Fruit fly (Drosophila melanogaster) whole organism, embryonic: ENCODE results near the gene Pax.

Experiments
- Atf3 ChIP-seq: fragments of 200-800 bp; sonication (Bioruptor generic); optimal IDR thresholded peaks from 3 replicates; lab custom pipeline; 2016; ENCODE audit warnings: missing biosample characterization, missing genetic modification characterization
- B-H1 ChIP-seq: fragments of 200-800 bp; sonication (Bioruptor generic); IDR thresholded peaks from 3 replicates; pipeline ENCODE4 v1.3.6; 2022; ENCODE audit warnings: missing biosample characterization, missing genetic modification characterization
- BEAF-32 ChIP-seq: fragments of 200-800 bp; sonication (Bioruptor generic); optimal IDR thresholded peaks from 3 replicates; lab custom pipeline; 2017; ENCODE audit warnings: missing biosample characterization, missing genetic modification characterization, mild to moderate bottlenecking, moderate library complexity, missing genetic modification reagents
- Bgb ChIP-seq: fragments of 200-800 bp; sonication (Bioruptor generic); IDR thresholded peaks from 2 replicates; pipeline ENCODE4 v1.3.6; 2022; ENCODE audit warnings: missing biosample characterization, missing genetic modification characterization; ENCODE audit not compliant: partially characterized antibody
- CG10543 ChIP-seq: fragments of 200-800 bp; sonication (Bioruptor generic); optimal IDR thresholded peaks from 3 replicates; lab custom pipeline; 2017; ENCODE audit warnings: missing biosample characterization, mild to moderate bottlenecking, missing genetic modification characterization, moderate library complexity
- CG12942 ChIP-seq: fragments of 200-800 bp; sonication (Bioruptor generic); optimal IDR thresholded peaks from 3 replicates; lab custom pipeline; 2016; ENCODE audit warnings: missing biosample characterization, missing genetic modification characterization
- CG13424 ChIP-seq: fragments of 200-800 bp; sonication (Bioruptor generic); optimal IDR thresholded peaks from 2 replicates; lab custom pipeline; 2019; ENCODE audit warnings: missing biosample characterization, mild to moderate bottlenecking, missing genetic modification characterization, moderate library complexity
- CG16863 ChIP-seq: fragments of 200-800 bp; sonication (Bioruptor generic); optimal IDR thresholded peaks from 3 replicates; lab custom pipeline; 2016; ENCODE audit warnings: missing biosample characterization, missing genetic modification characterization
- CG1792 ChIP-seq: fragments of 200-800 bp; sonication (Bioruptor generic); optimal IDR thresholded peaks from 2 replicates; lab custom pipeline; 2016; ENCODE audit warnings: missing biosample characterization, missing genetic modification characterization
- CG2199 ChIP-seq: fragments of 200-800 bp; sonication (Bioruptor generic); IDR thresholded peaks from 3 replicates; pipeline ENCODE4 v1.3.6; 2022; ENCODE audit warnings: missing biosample characterization, missing genetic modification characterization
- CG2678 ChIP-seq: fragments of 200-800 bp; sonication (Bioruptor generic); optimal IDR thresholded peaks from 3 replicates; lab custom pipeline; 2019; ENCODE audit warnings: missing biosample characterization, mild to moderate bottlenecking, missing genetic modification characterization, moderate library complexity
- CG3163 ChIP-seq: fragments of 200-800 bp; sonication (Bioruptor generic); optimal IDR thresholded peaks from 3 replicates; lab custom pipeline; 2016; ENCODE audit warnings: missing biosample characterization, missing genetic modification characterization
- CG3838 ChIP-seq: fragments of 200-800 bp; sonication (Bioruptor generic); optimal IDR thresholded peaks from 3 replicates; lab custom pipeline; 2016; ENCODE audit warnings: missing biosample characterization, missing genetic modification characterization
- CG6175 ChIP-seq: fragments of 200-800 bp; sonication (Bioruptor generic); IDR thresholded peaks from 3 replicates; pipeline ENCODE4 v1.3.6; 2022; ENCODE audit warnings: missing biosample characterization, missing genetic modification characterization
- CG6791 ChIP-seq: fragments of 200-800 bp; sonication (Bioruptor generic); IDR thresholded peaks from 3 replicates; pipeline ENCODE4 v1.3.6; 2022; ENCODE audit warnings: missing biosample characterization, missing genetic modification characterization; ENCODE audit not compliant: partially characterized antibody
- CG7372 ChIP-seq: fragments of 200-800 bp; sonication (Bioruptor generic); IDR thresholded peaks from 2 replicates; pipeline ENCODE4 v1.3.6; 2022; ENCODE audit warnings: missing biosample characterization, missing genetic modification characterization
- CG8765 ChIP-seq: fragments of 200-800 bp; sonication (Bioruptor generic); IDR thresholded peaks from 2 replicates; pipeline ENCODE4 v1.3.6; 2022; ENCODE audit warnings: missing biosample characterization, missing genetic modification characterization
- CoRest ChIP-seq: fragments of 200-800 bp; sonication (Bioruptor generic); optimal IDR thresholded peaks from 3 replicates; lab custom pipeline; 2018; ENCODE audit warnings: missing biosample characterization, mild to moderate bottlenecking, missing genetic modification characterization, moderate library complexity
- Dip2 ChIP-seq: fragments of 200-800 bp; sonication (Bioruptor generic); IDR thresholded peaks from 2 replicates; pipeline ENCODE4 v1.3.6; 2022; ENCODE audit warnings: missing biosample characterization, missing genetic modification characterization
- Lpt ChIP-seq: fragments of >200 bp; optimal IDR thresholded peaks from 2 replicates; lab custom pipeline; 2018; ENCODE audit warnings: missing biosample characterization, missing genetic modification characterization
- NC2α ChIP-seq: fragments of 200-800 bp; sonication (Bioruptor generic); optimal IDR thresholded peaks from 2 replicates; lab custom pipeline; 2016; ENCODE audit warnings: missing biosample characterization, missing genetic modification characterization
- Opbp ChIP-seq: fragments of 200-800 bp; sonication (Bioruptor generic); IDR thresholded peaks from 3 replicates; pipeline ENCODE4 v1.3.6; 2022; ENCODE audit warnings: missing biosample characterization, missing genetic modification characterization; ENCODE audit not compliant: partially characterized antibody
- Ravus ChIP-seq: fragments of 200-800 bp; sonication (Bioruptor generic); IDR thresholded peaks from 2 replicates; pipeline ENCODE4 v1.3.6; 2022; ENCODE audit warnings: missing biosample characterization, missing genetic modification characterization
- Rx ChIP-seq: fragments of 200-800 bp; sonication (Bioruptor generic); IDR thresholded peaks from 2 replicates; pipeline ENCODE4 v1.3.6; 2022; ENCODE audit warnings: missing biosample characterization, missing genetic modification characterization
- Sox100B ChIP-seq: fragments of 200-800 bp; sonication (Bioruptor generic); optimal IDR thresholded peaks from 3 replicates; lab custom pipeline; 2018; ENCODE audit warnings: missing biosample characterization, mild to moderate bottlenecking, missing genetic modification characterization
- Ssrp ChIP-seq: fragments of 200-800 bp; sonication (Bioruptor generic); optimal IDR thresholded peaks from 2 replicates; lab custom pipeline; 2018; ENCODE audit warnings: missing biosample characterization, mild to moderate bottlenecking, missing genetic modification characterization, moderate library complexity
- ab ChIP-seq: fragments of 200-800 bp; sonication (Bioruptor generic); optimal IDR thresholded peaks from 2 replicates; lab custom pipeline; 2016; ENCODE audit warnings: missing biosample characterization, missing genetic modification characterization
- bigmax ChIP-seq: fragments of 200-800 bp; sonication (Bioruptor generic); optimal IDR thresholded peaks from 2 replicates; lab custom pipeline; 2018; ENCODE audit warnings: missing biosample characterization, mild to moderate bottlenecking, missing genetic modification characterization
- chinmo ChIP-seq: fragments of 200-800 bp; sonication (Bioruptor generic); IDR thresholded peaks from 4 replicates; pipeline ENCODE4 v1.3.6; 2022; ENCODE audit warnings: missing biosample characterization, missing genetic modification characterization; ENCODE audit not compliant: partially characterized antibody
- chm ChIP-seq: fragments of 200-800 bp; sonication (Bioruptor generic); IDR thresholded peaks from 2 replicates; pipeline ENCODE4 v1.3.6; 2022; ENCODE audit warnings: missing biosample characterization, missing genetic modification characterization
- crc ChIP-seq: fragments of 200-800 bp; sonication (Bioruptor generic); optimal IDR thresholded peaks from 2 replicates; lab custom pipeline; 2016; ENCODE audit warnings: missing biosample characterization, missing genetic modification characterization
- danr ChIP-seq: fragments of 200-800 bp; sonication (Bioruptor generic); IDR thresholded peaks from 2 replicates; pipeline ENCODE4 v1.3.6; 2022; ENCODE audit warnings: missing biosample characterization, missing genetic modification characterization
- dmrt99B ChIP-seq: fragments of 200-800 bp; sonication (Bioruptor generic); optimal IDR thresholded peaks from 2 replicates; lab custom pipeline; 2018; ENCODE audit warnings: missing biosample characterization, mild to moderate bottlenecking, missing genetic modification characterization, moderate library complexity
- ems ChIP-seq: fragments of 200-800 bp; sonication (Bioruptor generic); optimal IDR thresholded peaks from 3 replicates; lab custom pipeline; 2016; ENCODE audit warnings: missing biosample characterization, missing genetic modification characterization
- grau ChIP-seq: fragments of 200-800 bp; optimal IDR thresholded peaks from 3 replicates; lab custom pipeline; 2019; ENCODE audit warnings: missing biosample characterization, mild to moderate bottlenecking, missing genetic modification characterization, moderate library complexity
- inv ChIP-seq: fragments of 200-800 bp; sonication (Bioruptor generic); IDR thresholded peaks from 2 replicates; pipeline ENCODE4 v1.3.6; 2022; ENCODE audit warnings: missing biosample characterization, missing genetic modification characterization; ENCODE audit not compliant: partially characterized antibody
- kay ChIP-seq: fragments of 200-800 bp; sonication (Bioruptor generic); optimal IDR thresholded peaks from 2 replicates; lab custom pipeline; 2016; ENCODE audit warnings: missing biosample characterization, missing genetic modification characterization
- org-1 ChIP-seq: fragments of 200-800 bp; sonication (Bioruptor generic); optimal IDR thresholded peaks from 2 replicates; lab custom pipeline; 2017; ENCODE audit warnings: missing biosample characterization, missing genetic modification characterization
- psq ChIP-seq: fragments of 200-800 bp; sonication (Bioruptor generic); optimal IDR thresholded peaks from 2 replicates; lab custom pipeline; 2017; ENCODE audit warnings: missing biosample characterization, missing genetic modification characterization
- ranshi ChIP-seq: fragments of 200-800 bp; sonication (Bioruptor generic); IDR thresholded peaks from 2 replicates; pipeline ENCODE4 v1.3.6; 2022; ENCODE audit warnings: missing biosample characterization, missing genetic modification characterization
- sens-2 ChIP-seq: fragments of 200-800 bp; sonication (Bioruptor generic); IDR thresholded peaks from 2 replicates; pipeline ENCODE4 v1.3.6; 2022; ENCODE audit warnings: missing biosample characterization, missing genetic modification characterization
- shn ChIP-seq: fragments of 200-800 bp; sonication (Bioruptor generic); optimal IDR thresholded peaks from 3 replicates; lab custom pipeline; 2016; ENCODE audit warnings: missing biosample characterization, missing genetic modification characterization
- stwl ChIP-seq: fragments of 200-800 bp; sonication (Bioruptor generic); optimal IDR thresholded peaks from 3 replicates; lab custom pipeline; 2018; ENCODE audit warnings: missing biosample characterization, mild to moderate bottlenecking, missing genetic modification characterization, moderate library complexity
- tap ChIP-seq: fragments of 200-800 bp; optimal IDR thresholded peaks from 3 replicates; lab custom pipeline; 2019; ENCODE audit warnings: missing biosample characterization, mild to moderate bottlenecking, missing genetic modification characterization, moderate library complexity
- toy ChIP-seq: fragments of 200-800 bp; sonication (Bioruptor generic); IDR thresholded peaks from 2 replicates; pipeline ENCODE4 v1.3.6; 2022; ENCODE audit warnings: missing biosample characterization, missing genetic modification characterization
- usp ChIP-seq: fragments of >200 bp; optimal IDR thresholded peaks from 2 replicates; lab custom pipeline; 2017; ENCODE audit warnings: missing biosample characterization, missing genetic modification characterization
- z ChIP-seq: fragments of 200-800 bp; sonication (Bioruptor generic); IDR thresholded peaks from 3 replicates; pipeline ENCODE4 v1.3.6; 2022; ENCODE audit warnings: missing biosample characterization, missing genetic modification characterization
- zen2 ChIP-seq: fragments of 200-800 bp; sonication (Bioruptor generic); IDR thresholded peaks from 3 replicates; pipeline ENCODE4 v1.3.6; 2022; ENCODE audit warnings: missing biosample characterization, missing genetic modification characterization; ENCODE audit not compliant: partially characterized antibody
- zf30C ChIP-seq: fragments of 200-800 bp; sonication (Bioruptor generic); optimal IDR thresholded peaks from 3 replicates; lab custom pipeline; 2018; ENCODE audit warnings: missing biosample characterization, mild to moderate bottlenecking, missing genetic modification characterization
- zfh1 ChIP-seq: fragments of 200-800 bp; sonication (Bioruptor generic); IDR thresholded peaks from 3 replicates; pipeline ENCODE4 v1.3.6; 2022; ENCODE audit warnings: missing biosample characterization, missing genetic modification characterization

Pax gene

DNA sequence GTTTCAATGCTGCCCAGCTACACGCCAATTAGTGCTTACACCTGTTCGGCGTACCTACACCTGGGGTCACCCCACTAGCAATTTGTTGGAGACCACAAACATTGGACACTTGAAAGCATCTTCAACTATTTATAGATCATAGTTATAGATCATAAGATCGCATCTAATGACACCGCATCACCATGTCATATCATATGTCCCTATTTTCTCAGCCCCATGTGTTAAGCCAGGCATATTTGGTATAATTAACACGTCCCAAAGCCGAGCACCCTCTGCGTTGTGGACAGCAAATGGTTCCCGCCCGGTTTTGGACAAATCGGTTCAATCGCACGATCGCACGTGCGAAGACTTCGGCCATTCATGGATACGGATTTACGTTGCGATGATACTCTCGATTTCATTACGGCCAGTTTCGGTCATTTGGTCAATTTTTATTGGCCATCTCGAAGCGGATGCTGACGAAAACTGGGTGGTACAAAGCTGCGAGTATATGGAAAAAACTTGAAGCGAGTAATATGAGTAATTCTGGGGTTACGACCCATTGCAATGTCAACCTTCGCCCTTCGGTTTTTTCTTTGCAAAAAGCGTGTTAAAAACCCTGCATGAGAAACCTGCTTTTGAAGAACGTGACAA, 13.3 kb upstream of the Pax start (continued):
- TF ChIP-seq chinmo (GFP tag; lab: Robert Waterston, UW) = 0 out of 4 replicates have a peak, but pooled peaks have one; percentile 73
- TF ChIP-seq ems (GFP tag; lab: Kevin White, UChicago) = peak; percentile 49
- peak; percentile 93 for TF ChIP-seq CoRest
- peak; percentile 72 for TF ChIP-seq tap (tag; lab: Kevin White, UChicago)
- no peak for TF ChIP-seq CG2199 (GFP tag; lab: Robert Waterston, UW)
- peak; percentile 81 for TF ChIP-seq CG13424 (tag; lab: Kevin White, UChicago)
- TF ChIP-seq CG2678 (tag; lab: Kevin White, UChicago) = peak; percentile 85
- no peak for TF ChIP-seq CG8765 (GFP tag; lab: Robert Waterston, UW)
- no peak for TF ChIP-seq bigmax (GFP tag; lab: Kevin White, UChicago)
- peak; percentile 31 for TF ChIP-seq psq (GFP tag; lab: Kevin White, UChicago)
- peak; percentile 63 for TF ChIP-seq ab
- peak; percentile 73 for TF ChIP-seq crc
- 0 out of 2 replicates have a peak, but pooled peaks have one; percentile 36 for TF ChIP-seq danr (GFP tag; lab: Robert Waterston, UW)
- peak; percentile 58; the same call in 1 of the 2 replicates for TF ChIP-seq CG7372 (GFP tag; lab: Robert Waterston, UW)
- no peak for TF ChIP-seq Bgb
- TF ChIP-seq stwl = no peak
- peak; percentile 84 for TF ChIP-seq chm (GFP tag; lab: Robert Waterston, UW)
- TF ChIP-seq Dip2 (GFP tag; lab: Robert Waterston, UW) = no peak
- no peak for TF ChIP-seq CG6791 (GFP tag; lab: Robert Waterston, UW)
- TF ChIP-seq toy = 0 out of 2 replicates have a peak, but pooled peaks have one; percentile 22
- peak; percentile 31 for TF ChIP-seq CG1792 (GFP tag; lab: Kevin White, UChicago)
- 0 out of 2 replicates have a peak, but pooled peaks have one; percentile 8 for TF ChIP-seq Ravus
- peak; percentile 33 for TF ChIP-seq CG10543 (GFP tag; lab: Kevin White, UChicago)
- peak; percentile 52; the same call in 1 of the 2 replicates for TF ChIP-seq sens-2 (GFP tag; lab: Robert Waterston, UW)
- peak; percentile 91 for TF ChIP-seq org-1 (GFP tag; lab: Kevin White, UChicago)
- peak; percentile 54; the same call in 1 of the 2 replicates for TF ChIP-seq Rx (GFP tag; lab: Robert Waterston, UW)
- no peak for TF ChIP-seq CG6175 (GFP tag; lab: Robert Waterston, UW)
- peak; percentile 89 for TF ChIP-seq CG16863 (GFP tag; lab: Kevin White, UChicago)
- TF ChIP-seq Ssrp (tag; lab: Kevin White, UChicago) = peak; percentile 88
- no peak for TF ChIP-seq CG3838 (GFP tag; lab: Kevin White, UChicago)
- peak; percentile 57 for TF ChIP-seq kay
- TF ChIP-seq BEAF-32 = peak; percentile 7
- TF ChIP-seq usp (GFP tag; lab: Kevin White, UChicago) = no peak
- peak; percentile 48 for TF ChIP-seq CG3163 (GFP tag; lab: Kevin White, UChicago)
- no peak for TF ChIP-seq Opbp (GFP tag; lab: Robert Waterston, UW)
- TF ChIP-seq Sox100B (GFP tag; lab: Kevin White, UChicago) = peak; percentile 65
- peak; percentile 31 for TF ChIP-seq shn (GFP tag; lab: Kevin White, UChicago)
- peak; percentile 58 for TF ChIP-seq Atf3 (GFP tag; lab: Kevin White, UChicago)
- no peak for TF ChIP-seq zen2
- TF ChIP-seq grau (tag; lab: Kevin White, UChicago) = peak; percentile 83
- peak; percentile 92 for TF ChIP-seq dmrt99B (tag; lab: Kevin White, UChicago)
- no peak for TF ChIP-seq Lpt (GFP tag; lab: Kevin White, UChicago)
- TF ChIP-seq inv (GFP tag; lab: Robert Waterston, UW) = no peak
- no peak for TF ChIP-seq z (GFP tag; lab: Robert Waterston, UW)
- no peak for TF ChIP-seq zf30C (GFP tag; lab: Kevin White, UChicago)
- TF ChIP-seq ranshi (GFP tag; lab: Robert Waterston, UW) = peak; percentile 93
- TF ChIP-seq CG12942 (GFP tag; lab: Kevin White, UChicago) = peak; percentile 59
- peak; percentile 41; the same call in 2 of the 3 replicates for TF ChIP-seq zfh1 (GFP tag; lab: Robert Waterston, UW)
- TF ChIP-seq NC2α (GFP tag; lab: Kevin White, UChicago) = peak; percentile 91
- peak; percentile 43; the same call in 2 of the 3 replicates for TF ChIP-seq B-H1 (GFP tag; lab: Robert Waterston, UW)
